Worm (Caenorhabditis elegans) whole organism, dauer: ENCODE measurements around the gene Y97E10C.1.

ENCODE experiments used
- unc-62 ChIP-seq: sonication (generic microtip); optimal IDR thresholded peaks from 2 replicates; lab custom pipeline; 2017; ENCODE audit warnings: missing biosample characterization, missing genetic modification reagents, missing genetic modification characterization

Gene Y97E10C.1

DNA sequence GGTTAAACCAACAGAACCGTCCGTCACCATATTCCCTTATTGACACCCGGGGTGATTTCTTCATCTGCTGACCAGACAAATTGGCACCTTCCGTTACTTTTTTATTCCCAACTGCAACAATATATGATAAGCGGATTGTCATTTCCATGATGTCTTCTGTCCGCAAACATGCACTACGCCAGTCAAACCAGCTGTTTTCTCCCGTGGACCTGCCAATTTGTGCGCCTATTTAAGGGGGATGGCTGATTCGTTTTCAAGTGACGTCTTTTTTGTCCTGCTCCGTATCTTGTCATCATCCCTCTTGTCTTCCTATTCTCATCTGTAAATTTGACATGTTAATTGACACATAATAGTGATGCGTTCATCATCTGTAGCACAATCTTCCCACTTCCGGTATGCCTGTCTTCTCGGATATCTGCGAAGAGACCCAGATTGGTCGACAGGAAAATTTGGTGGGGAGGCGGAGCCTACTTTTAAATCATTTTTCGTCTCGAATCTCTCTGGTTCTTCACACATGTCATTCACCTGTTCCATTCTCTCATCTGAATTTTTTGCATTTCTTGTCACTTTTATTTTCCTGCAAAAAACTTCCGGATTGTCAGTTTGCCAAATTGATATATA, 19.4 kb downstream of the Y97E10C.1 start:
- no peak for TF ChIP-seq unc-62

DNA sequence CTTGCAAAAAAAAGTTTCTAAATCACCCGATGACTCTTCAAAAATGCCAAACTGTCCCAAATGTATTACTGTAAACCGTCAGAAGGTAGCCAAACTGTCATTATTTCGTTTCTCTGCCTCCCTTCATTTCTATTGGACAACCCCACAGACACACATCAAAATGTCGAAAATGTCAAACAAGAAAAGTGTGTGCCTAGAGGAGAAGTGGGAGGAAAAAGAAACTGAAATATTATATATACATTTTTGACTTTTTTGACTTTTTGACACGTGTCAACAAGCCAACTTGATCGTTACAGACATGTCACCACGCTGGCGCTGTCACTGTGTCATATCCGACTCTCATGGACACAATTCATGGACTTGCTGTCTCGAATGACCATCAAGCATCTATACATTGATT, 21.0 kb downstream of the Y97E10C.1 start:
- TF ChIP-seq unc-62: no peak

DNA sequence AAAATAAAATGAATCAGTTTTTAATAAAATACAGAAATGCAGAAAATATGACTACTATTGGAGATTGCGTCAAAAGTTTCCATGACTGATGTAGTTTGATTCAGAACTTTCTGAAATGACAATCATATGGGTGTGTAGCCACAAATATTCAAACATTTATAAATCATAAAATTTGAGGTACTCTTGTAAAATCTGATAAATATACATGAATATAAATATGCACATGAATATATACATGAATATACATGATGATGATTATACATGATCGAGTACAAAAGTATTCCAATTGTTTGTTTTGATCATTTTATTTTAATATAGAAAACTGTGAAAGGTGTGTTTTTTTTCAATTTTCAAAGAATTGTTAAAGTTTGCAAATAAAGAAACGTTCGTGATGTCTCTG, 25.9 kb downstream of the Y97E10C.1 start, which contains the start of gene T05B11.4:
T05B11.4 (minus strand) TSS at position 101 of the 400 bp plus-strand sequence.
- no peak for TF ChIP-seq unc-62

DNA sequence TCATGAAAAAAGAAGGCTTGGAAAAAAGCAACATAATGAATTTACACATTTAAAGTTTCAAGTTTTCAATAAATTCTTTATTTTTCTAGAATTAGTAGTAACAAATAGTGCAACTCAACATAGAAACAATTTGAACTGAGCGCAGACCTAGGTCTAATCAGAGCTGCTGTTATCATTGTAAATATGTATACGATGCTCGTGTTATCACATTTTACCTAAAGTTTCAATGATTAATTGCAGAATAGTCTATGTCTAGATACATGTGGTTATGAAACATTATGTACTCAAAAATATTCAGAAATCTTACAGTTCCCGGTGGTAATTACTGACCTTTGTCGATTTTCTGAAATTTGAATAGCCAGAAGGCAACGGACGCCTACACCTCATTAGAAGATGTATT, 27.3 kb downstream of the Y97E10C.1 start:
- no peak for TF ChIP-seq unc-62

DNA sequence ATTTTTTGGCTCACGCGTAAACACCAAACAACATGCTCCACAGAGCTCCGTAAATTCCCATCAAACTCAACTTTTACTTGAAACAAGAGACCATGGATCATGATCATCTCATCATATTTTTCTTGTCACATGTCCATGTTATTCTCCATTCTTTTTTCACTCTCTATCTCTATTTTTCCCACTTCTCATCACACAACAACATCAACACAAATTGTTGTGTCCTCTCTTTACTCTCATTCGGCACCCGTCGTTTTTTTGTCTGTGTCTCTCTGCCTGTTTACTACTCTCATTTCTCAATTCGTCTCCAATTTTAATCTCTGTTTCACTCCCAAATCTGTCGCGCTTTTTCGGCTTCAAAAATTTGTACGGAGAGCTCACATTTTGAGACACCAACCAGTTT, 30.6 kb downstream of the Y97E10C.1 start:
- TF ChIP-seq unc-62: no peak

DNA sequence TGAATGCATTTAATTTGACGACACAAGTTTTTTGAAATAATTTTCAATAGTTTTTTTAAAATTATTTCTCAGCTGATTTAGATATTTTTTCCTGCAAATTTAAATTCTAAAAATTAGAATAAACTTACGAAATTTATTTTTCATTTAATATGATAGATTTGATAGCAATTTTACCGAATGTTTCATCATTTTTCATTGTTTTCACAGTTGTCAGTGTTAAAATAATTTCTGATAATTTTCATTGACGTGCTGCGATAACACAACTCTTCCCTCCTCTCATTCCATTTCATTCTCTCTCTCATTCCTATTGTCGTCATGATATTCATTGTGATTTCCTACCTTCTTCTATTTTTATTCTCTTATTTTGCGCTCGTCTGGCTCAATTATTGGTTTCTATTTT, 31.5 kb downstream of the Y97E10C.1 start, which contains the start of gene hint-3:
hint-3 (plus strand) TSS at position 301 of the 400 bp plus-strand sequence.
- no peak for TF ChIP-seq unc-62

DNA sequence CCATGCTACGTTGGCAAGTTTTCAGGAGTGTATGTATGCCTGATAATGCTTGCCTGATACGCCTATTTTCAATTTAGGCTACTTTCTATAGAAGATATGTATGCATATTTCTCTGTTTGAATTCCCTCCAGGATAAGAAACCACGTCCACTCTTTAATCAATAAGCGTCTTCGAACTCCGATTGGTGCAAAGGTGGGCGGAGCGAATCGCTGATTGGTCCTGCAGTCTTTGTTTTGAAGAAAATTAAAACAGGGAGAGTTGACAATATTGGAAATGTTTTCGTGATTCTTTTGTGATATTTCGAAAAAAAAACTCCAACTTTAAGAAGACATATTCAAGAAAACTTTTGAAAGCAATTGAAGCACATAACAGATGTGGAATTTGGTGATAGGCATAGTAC, 33.2 kb downstream of the Y97E10C.1 start:
- no peak for TF ChIP-seq unc-62

DNA sequence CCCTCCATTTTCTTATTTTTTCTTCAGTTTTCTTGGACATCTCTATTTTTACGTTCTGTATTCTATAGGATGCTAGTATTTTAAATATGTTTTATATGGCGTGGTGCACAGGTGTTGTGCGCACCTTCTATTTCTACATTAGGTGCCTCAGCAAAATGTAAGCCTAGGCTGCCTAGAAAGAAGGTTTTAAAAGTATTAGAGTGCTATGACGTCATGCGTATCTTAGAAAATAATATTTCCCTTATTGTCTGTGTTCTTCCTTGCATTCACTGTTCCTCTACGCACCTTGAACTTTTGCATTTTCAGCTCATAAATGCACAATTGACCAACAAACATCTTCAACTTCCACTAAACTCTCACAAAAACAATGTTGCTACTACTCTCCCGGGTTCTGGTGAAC, 42.3 kb downstream of the Y97E10C.1 start, which contains the start of gene frpr-3:
frpr-3 (plus strand) TSS at position 301 of the 400 bp plus-strand sequence.
- no peak for TF ChIP-seq unc-62

DNA sequence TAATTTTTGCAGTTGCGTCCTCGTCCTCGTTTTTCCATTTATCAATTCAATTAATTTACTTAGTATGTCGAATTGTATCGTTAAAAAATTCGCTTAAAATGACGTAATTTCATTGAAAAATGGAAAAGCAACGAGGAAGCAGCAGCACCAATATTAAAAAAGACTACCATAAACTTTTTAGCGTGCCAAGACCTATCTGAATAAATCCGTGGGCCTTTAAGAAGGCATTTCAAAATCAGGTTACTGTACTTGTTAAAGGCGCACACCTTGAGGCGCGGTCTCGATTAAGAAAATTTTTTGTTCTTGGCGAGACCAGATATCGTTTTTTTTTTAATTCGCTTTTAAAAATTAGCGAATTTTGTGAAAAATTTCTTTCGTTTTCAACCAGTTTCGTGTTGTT, 45.0 kb downstream of the Y97E10C.1 start:
- TF ChIP-seq unc-62: no peak

DNA sequence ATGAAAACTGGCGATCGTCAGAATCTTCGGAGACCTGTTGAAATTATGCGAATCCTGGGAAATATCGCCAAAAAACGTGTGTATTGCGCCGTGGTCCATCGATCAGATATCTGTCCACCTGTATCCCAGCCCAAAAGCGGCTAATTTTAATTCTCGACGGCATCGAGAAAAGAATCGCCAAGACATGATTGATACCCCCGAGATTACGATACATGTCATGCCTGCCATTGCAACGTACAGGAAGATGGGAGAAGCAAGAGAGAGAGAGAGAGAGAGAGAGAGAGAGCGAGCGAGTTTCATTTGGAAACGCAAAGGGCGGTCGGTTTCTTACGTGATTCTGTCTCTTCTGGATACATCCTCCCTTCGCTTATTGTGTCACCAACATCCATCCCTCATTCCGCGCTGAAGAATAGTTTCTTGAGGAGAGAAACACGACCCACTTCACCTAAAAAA, 45.5 kb downstream of the Y97E10C.1 start, which contains the start of gene grl-10:
grl-10 (plus strand) TSS at position 403 of the 453 bp plus-strand sequence.
- TF ChIP-seq unc-62: no peak

DNA sequence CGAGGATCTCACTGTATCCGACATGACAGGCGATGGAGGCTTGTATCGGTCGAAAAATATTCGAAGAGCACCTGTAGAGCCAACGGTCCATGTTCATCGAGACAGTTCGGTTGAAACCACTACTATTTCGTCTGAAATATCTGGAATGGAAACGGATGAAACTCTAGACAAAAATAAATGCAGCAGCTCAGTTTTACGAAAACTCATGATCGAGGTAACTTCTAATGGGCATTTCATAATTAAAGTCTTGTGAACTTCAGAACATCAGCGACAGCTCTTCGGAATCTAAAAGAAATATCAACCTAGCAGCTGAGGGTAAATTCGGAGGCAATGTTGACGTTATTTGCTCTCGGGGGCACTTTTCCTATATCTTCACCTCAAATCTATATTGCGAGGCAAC, 46.5 kb downstream of the Y97E10C.1 start:
- TF ChIP-seq unc-62: no peak

DNA sequence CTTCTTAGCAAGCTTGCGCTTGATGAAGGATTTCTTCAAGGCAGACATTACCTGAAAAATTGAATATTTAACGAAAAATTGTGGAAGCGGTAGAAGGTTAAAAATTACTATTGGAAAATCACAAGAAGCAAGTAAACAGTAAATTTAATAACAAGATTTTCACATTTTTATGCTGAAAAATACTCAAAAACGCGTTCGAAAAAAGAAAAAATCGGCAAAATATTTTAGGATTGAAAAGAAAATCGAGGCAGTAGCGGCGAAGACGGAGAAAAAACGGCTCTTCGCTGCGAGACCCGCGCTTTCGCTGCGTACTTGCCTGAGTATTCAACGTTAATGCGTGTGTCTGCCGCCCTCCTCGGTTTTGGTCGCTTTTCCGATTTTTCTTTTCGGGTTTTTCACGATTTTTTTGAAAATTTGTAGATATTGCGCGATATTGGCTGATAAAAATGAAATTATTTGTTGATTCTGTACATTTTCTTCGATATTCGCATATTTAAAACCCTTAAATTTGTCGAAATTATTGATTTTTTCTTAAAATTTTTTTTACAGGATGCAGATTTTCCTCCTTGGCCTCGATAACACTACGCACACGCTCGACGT, 47.5 kb downstream of the Y97E10C.1 start, which contains the start of the genes rpl-39 and rps-30:
rpl-39 (minus strand) TSS at position 51 of the 600 bp plus-strand sequence.
rps-30 (plus strand) TSS at position 550 of the 600 bp plus-strand sequence.
- no peak for TF ChIP-seq unc-62

DNA sequence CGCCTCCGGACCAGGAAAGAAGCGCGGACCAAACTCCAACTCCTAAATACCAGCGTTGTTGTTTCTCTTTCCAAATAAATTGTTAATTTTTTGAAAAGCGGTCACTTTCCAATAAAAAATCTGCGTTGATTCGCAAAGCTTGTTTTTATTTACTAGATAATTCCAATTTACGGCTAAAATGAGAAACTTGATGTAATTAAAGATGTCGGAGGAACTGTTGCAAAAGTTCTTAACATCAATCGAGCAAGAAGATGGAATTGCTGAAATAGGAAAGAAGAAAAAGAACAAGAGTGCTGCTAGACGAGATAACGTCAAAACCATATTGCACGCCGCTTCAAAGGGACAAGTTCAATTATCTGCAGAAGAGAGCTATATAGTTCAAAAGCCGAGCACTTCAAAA, 48.4 kb downstream of the Y97E10C.1 start, which contains the start of gene C26F1.3:
C26F1.3 (plus strand) TSS at position 203 of the 400 bp plus-strand sequence.
- TF ChIP-seq unc-62: no peak

DNA sequence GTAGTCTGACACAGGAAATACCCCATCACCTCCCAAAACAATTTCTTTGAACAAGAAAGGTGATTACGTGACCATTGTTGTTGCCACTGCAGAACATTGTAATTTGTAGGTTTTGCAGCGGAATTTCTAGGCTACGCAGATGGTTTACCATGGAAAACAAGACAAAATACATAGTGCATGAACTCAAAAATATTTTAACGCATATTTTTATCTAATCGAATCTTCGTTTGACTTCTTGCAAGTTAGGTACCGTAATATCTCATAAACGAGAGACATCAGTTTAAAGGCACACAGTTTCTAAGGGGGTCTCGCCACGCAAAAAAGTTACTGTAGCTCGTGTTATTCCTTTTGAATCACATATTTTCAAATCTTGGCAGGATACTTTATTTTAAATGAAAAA, 50.3 kb downstream of the Y97E10C.1 start:
- TF ChIP-seq unc-62: no peak
